Fruit fly (Drosophila melanogaster): ENCODE measurements around the gene CG5498.
A peak's percentile ranks its signal among the peaks of the same experiment; 100 is the strongest.

CG5498 gene

DNA sequence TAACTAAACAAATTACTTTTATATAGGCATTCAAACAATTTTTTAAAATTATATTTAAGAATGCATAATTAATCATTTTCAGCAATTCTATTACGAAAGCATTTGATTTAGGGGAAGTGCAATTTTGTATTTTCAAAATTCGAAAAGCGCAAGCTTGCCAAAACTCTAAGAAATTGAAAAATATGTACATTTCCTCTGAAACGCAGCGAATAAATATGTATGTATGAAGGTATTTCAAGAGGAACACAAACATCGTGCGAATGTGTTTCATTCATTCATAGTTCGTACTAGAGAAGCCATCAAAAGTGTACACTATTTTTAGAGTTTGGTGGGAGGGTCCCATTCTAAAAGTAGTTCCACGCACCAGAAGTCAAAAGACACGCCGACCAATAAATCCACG is 13.9 kb downstream of the CG5498 start, which contains the start of gene CG13247:
Gene CG13247 (plus strand): TSS at position 301 of the 400 bp plus-strand sequence.
- TF ChIP-seq Rel (GFP tag; optimal IDR thresholded peaks at IDR 0.05), result no peak
- TF ChIP-seq Rel (tag; optimal IDR thresholded peaks at IDR 0.05), result no peak
- TF ChIP-seq Dfd (GFP tag; optimal IDR thresholded peaks at IDR 0.05), result no peak
- TF ChIP-seq Mio (GFP tag; optimal IDR thresholded peaks at IDR 0.05), result no peak
- no peak for TF ChIP-seq ey (GFP tag; optimal IDR thresholded peaks at IDR 0.05)
- TF ChIP-seq Hnf4 (GFP tag; optimal IDR thresholded peaks at IDR 0.05), result no peak
- TF ChIP-seq GATAd (GFP tag; optimal IDR thresholded peaks at IDR 0.05), result no peak
- no peak for TF ChIP-seq sv (GFP tag; optimal IDR thresholded peaks at IDR 0.05)
- no peak for TF ChIP-seq Hr83 (GFP tag; optimal IDR thresholded peaks at IDR 0.05; ENCODE audit: poor library complexity, severe bottlenecking)
- no peak for TF ChIP-seq br (GFP tag; optimal IDR thresholded peaks at IDR 0.05)
- TF ChIP-seq CrebA (GFP tag; optimal IDR thresholded peaks at IDR 0.05; ENCODE audit: borderline replicate concordance), result no peak
- TF ChIP-seq Dif (GFP tag; optimal IDR thresholded peaks at IDR 0.05; ENCODE audit: partially characterized antibody), result no peak
- TF ChIP-seq HLH106 (tag; optimal IDR thresholded peaks at IDR 0.05), result no peak
- no peak for TF ChIP-seq jim (GFP tag; optimal IDR thresholded peaks at IDR 0.05)
- TF ChIP-seq pan (optimal IDR thresholded peaks at IDR 0.05), result no peak
- TF ChIP-seq woc (GFP tag; optimal IDR thresholded peaks at IDR 0.05), result no peak

DNA sequence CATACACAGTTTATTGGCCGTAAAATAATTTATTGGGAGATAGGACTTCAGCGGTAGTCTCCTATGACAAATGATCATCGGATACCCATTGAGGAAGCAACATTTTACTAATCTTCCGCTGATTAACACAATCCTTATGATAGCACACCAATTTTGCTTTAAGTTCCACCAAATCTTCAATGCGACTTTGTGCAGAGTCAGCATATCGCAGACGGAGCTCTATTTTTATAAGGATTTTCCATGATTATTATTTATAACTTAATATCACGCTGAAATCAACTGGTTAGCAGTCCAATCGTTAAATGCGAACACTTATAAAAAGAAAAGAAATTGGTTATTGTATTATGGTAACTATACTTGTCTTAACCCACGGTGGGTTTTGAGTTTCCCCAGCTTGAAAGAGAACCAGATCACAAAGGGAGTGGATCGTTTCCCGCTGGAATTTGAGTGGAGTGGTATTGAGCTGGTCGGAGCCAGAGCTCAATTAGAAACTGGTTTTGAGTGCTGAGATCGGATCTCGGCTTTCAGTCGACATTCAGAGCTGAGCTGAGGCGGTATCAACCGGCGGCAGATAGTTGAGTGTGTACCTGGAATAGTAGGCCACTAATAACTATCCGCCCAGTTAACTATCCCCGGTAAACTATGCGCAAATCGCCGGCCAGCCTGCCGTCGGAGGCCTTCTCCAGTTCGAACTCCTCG is 17.1 kb downstream of the CG5498 start, which contains the start of the genes Toll-9 and in:
Gene Toll-9 (minus strand): TSS at position 51 of the 699 bp plus-strand sequence.
Gene in (plus strand): TSS at position 525 of the 699 bp plus-strand sequence.
- TF ChIP-seq CG32264 (GFP tag; optimal IDR thresholded peaks at IDR 0.05) (no peak), Dif (GFP tag; optimal IDR thresholded peaks at IDR 0.05; ENCODE audit: partially characterized antibody) (peak; percentile 40), fru (GFP tag; optimal IDR thresholded peaks at IDR 0.05) (no peak)

DNA sequence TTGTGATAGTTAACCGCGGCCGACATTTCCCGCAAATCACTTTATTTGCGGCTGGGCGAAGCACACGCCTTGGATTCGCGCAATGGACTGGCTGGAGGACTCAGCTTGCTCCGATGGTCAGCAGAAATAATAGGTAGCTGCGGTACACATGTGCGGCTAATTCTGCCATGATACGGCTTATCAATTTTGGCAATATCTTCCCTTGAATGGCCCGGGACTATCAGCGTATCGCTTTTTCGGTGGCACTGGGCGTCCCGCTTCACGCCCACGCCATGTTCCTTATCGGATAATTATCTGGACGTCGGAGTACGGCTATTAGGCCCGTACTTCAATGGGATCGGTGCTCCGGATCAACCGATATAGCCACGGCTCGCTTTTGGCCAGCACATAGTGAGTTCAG is 17.8 kb downstream of the CG5498 start:
- TF ChIP-seq foxo (GFP tag; optimal IDR thresholded peaks at IDR 0.05) (no peak), h (GFP tag; optimal IDR thresholded peaks at IDR 0.05) (peak; percentile 89), Dif (GFP tag; optimal IDR thresholded peaks at IDR 0.05; ENCODE audit: partially characterized antibody) (peak; percentile 2), CG32264 (GFP tag; optimal IDR thresholded peaks at IDR 0.05) (no peak), Abd-B (GFP tag; optimal IDR thresholded peaks at IDR 0.05) (no peak), sage (GFP tag; optimal IDR thresholded peaks at IDR 0.05) (no peak), Dfd (GFP tag; optimal IDR thresholded peaks at IDR 0.05) (no peak), Rel (GFP tag; optimal IDR thresholded peaks at IDR 0.05) (no peak), Rel (tag; optimal IDR thresholded peaks at IDR 0.05) (peak; percentile 33)

DNA sequence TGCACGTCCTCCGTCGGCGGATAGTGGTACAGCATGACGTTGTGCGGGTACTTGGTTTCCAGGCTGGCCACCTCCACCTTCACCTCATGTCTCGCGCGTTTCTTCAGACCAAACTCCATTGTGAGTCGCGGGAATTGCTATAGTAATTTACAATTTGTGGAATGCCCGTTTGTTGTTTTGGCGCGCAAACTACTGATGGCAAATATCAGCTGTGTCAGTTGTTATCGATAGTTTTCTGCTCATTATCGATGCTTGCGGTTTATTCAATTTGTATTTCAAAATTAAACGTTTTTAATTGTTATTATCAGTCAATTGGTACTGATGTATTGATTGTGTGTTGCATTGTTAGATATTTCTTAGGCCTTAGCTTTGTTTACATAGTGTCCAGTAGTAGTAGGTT is 22.5 kb downstream of the CG5498 start, which contains the start of gene Prim2:
Gene Prim2 (minus strand): TSS at position 197 of the 400 bp plus-strand sequence.
- TF ChIP-seq Hr78 (GFP tag; optimal IDR thresholded peaks at IDR 0.05), result no peak
- no peak for TF ChIP-seq Abd-B (GFP tag; optimal IDR thresholded peaks at IDR 0.05)
- no peak for TF ChIP-seq Rel (GFP tag; optimal IDR thresholded peaks at IDR 0.05)
- TF ChIP-seq Rel (tag; optimal IDR thresholded peaks at IDR 0.05), result peak; percentile 71

DNA sequence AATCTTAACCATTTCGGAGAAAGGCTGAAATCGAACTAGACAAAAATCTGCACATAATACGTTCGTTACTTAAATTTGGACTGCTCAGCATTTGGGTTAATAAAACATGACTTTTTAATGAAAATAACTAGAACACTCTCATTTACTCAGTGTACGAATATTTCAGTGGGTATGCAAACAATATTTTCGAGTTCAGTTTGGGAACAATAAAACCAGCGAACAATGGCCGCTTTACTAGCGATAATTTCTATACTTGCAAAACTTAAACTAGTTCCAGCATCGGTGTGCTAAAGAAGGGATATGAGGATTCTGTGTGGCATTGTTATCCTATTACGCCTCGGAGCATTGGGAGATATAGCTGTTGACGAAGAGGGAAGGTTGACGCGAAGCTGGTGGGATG is 25.7 kb downstream of the CG5498 start, which contains the start of gene CG5665:
Gene CG5665 (plus strand): TSS at position 301 of the 400 bp plus-strand sequence.
- TF ChIP-seq CrebA (GFP tag; optimal IDR thresholded peaks at IDR 0.05; ENCODE audit: borderline replicate concordance), result no peak
- TF ChIP-seq lola (GFP tag; optimal IDR thresholded peaks at IDR 0.05), result no peak
- TF ChIP-seq Myc (optimal IDR thresholded peaks at IDR 0.05), result no peak
- no peak for TF ChIP-seq rgr (GFP tag; optimal IDR thresholded peaks at IDR 0.05)
- TF ChIP-seq dl (GFP tag; optimal IDR thresholded peaks at IDR 0.05; ENCODE audit: insufficient read depth in 1 of 2, partially characterized antibody in 2 of 2), result no peak
- TF ChIP-seq HLH106 (tag; optimal IDR thresholded peaks at IDR 0.05), result no peak
- TF ChIP-seq tai (GFP tag; optimal IDR thresholded peaks at IDR 0.05), result no peak
- no peak for TF ChIP-seq Rel (GFP tag; optimal IDR thresholded peaks at IDR 0.05)
- TF ChIP-seq Rel (tag; optimal IDR thresholded peaks at IDR 0.05), result no peak
- TF ChIP-seq CG32264 (GFP tag; optimal IDR thresholded peaks at IDR 0.05), result no peak

DNA sequence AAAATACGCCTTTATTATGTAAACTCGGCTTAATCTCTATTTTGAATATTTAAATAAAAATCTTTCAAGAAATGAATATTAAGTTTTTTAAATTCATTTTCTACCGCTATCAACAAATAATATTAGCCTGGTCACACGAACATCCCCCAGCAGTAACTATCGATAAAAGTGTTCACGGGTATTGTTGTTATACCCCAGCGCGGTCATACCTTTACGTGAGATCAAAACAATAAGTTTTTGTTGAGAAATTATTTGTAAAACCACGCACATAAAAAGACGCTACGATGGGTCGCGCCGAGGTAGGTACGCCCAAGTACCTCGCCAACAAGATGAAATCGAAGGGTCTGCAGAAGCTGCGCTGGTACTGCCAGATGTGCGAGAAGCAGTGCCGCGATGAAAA is 27.3 kb downstream of the CG5498 start, which contains the start of gene kin17:
Gene kin17 (plus strand): TSS at position 195 of the 400 bp plus-strand sequence.
- TF ChIP-seq OdsH (GFP tag; optimal IDR thresholded peaks at IDR 0.05), result no peak
- peak; percentile 75 for TF ChIP-seq Vsx2 (GFP tag; optimal IDR thresholded peaks at IDR 0.05; ENCODE audit: partially characterized antibody)
- TF ChIP-seq Rel (GFP tag; optimal IDR thresholded peaks at IDR 0.05), result no peak
- TF ChIP-seq Rel (tag; optimal IDR thresholded peaks at IDR 0.05), result peak; percentile 12

Measured in whole organism, wandering third instar larva.